Fruit fly (Drosophila melanogaster): ENCODE data around the gene CG6083.

DNA sequence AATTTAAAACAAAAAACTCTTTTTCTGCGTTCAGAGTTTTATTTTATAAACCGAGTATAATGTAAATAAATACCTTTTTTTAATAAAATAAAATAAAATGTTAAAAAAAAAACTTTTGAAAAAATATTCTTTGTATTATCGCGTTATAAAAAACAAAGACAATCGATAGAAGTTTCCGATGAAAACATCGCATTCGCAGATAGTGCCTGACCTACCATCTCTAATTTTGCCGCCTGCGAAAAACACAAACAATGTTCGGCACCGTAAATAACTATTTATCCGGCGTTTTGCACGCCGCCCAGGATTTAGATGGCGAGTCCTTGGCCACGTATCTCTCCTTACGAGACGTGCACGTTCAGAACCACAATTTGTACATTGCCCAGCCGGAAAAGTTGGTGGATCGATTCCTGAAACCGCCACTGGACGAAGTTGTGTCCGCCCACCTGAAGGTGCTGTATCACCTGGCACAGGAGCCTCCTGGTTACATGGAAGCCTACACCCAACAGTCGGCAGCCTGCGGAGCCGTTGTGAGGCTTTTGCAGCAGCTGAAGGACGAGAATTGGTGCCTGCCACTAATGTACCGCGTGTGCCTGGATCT is 403 bp upstream of the CG6083 start, which contains the start of gene PCID2:
- TF ChIP-seq fd96Ca (GFP tag; IDR thresholded peaks at IDR 0.05): no peak
- TF ChIP-seq CG10348 (GFP tag; IDR thresholded peaks at IDR 0.05): no peak
- TF ChIP-seq gl (tag; optimal IDR thresholded peaks at IDR 0.05): no peak
- no peak for TF ChIP-seq Ets98B (GFP tag; IDR thresholded peaks at IDR 0.05)
- no peak for TF ChIP-seq CG17806 (tag; optimal IDR thresholded peaks at IDR 0.05)
- TF ChIP-seq CG12605 (GFP tag; IDR thresholded peaks at IDR 0.05): no peak
- TF ChIP-seq Snoo (tag; optimal IDR thresholded peaks at IDR 0.05): no peak
- TF ChIP-seq EcR (GFP tag; optimal IDR thresholded peaks at IDR 0.05): no peak
- TF ChIP-seq Pif1B (GFP tag; optimal IDR thresholded peaks at IDR 0.05): no peak
- no peak for TF ChIP-seq CG8301 (tag; optimal IDR thresholded peaks at IDR 0.05)
- no peak for TF ChIP-seq CG32121 (GFP tag; IDR thresholded peaks at IDR 0.05)
- no peak for TF ChIP-seq rn (GFP tag; IDR thresholded peaks at IDR 0.05)
- no peak for TF ChIP-seq D1 (tag; optimal IDR thresholded peaks at IDR 0.05)

All from whole organism, pupa.